Worm (Caenorhabditis elegans): ENCODE results near the gene T04C9.1.

Gene T04C9.1

DNA sequence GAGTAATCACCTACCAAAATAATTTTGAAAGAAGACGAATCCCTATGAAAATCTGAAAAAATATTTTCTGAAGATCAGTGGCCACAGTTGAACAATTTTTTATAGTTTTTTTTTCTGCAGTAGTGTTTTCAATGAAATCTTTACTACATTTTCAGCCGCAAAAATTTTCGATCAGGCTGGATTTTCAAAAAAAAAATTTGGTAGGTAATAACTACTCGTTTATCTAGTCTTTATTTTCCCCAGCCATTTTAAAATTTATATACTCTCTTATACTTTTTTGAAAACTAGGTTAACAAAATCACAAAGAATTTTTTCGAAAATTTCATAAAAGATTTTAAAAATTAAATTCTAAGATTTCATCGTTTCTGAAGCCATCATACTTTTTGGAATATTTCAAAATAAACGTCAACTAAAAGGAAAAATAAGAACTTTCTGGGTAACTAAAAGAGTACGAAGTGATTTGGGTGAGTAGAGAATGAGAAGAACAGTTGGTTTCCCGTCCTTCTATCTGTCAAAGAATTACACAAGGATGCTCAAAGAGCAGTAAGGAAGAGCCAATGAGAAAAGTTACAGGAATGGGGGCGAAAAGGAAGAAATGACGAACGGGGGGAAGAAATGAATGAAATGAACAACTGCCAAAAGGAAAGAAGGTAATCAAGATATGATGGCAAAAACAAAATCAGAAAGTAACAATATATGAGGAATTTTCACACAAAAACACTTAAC is 17.8 kb upstream of the T04C9.1 start, which contains the start of gene mlp-1:
Gene mlp-1, minus strand, starts transcription at position 51 of the 726 bp plus-strand sequence.
- no peak for TF ChIP-seq flt-1 (GFP tag; IDR thresholded peaks at IDR 0.05)

ce11 chrIII:5976021-5976420 is 17.0 kb upstream of the T04C9.1 start:
- TF ChIP-seq T22C8.4 (GFP tag; IDR thresholded peaks at IDR 0.05), result no peak
- TF ChIP-seq cog-1 (tag; optimal IDR thresholded peaks at IDR 0.05), result no peak
- no peak for TF ChIP-seq flt-1 (GFP tag; IDR thresholded peaks at IDR 0.05)
- no peak for TF ChIP-seq ztf-29 (GFP tag; IDR thresholded peaks at IDR 0.05)
- no peak for TF ChIP-seq tab-1 (GFP tag; IDR thresholded peaks at IDR 0.05)
- TF ChIP-seq ref-1 (GFP tag; conservative IDR thresholded peaks at IDR 0.05), result no peak
- no peak for TF ChIP-seq ztf-23 (GFP tag; IDR thresholded peaks at IDR 0.05)
- TF ChIP-seq klf-2 (GFP tag; conservative IDR thresholded peaks at IDR 0.05), result no peak
- TF ChIP-seq med-1 (GFP tag; optimal IDR thresholded peaks at IDR 0.05; ENCODE audit: insufficient read depth), result no peak

DNA sequence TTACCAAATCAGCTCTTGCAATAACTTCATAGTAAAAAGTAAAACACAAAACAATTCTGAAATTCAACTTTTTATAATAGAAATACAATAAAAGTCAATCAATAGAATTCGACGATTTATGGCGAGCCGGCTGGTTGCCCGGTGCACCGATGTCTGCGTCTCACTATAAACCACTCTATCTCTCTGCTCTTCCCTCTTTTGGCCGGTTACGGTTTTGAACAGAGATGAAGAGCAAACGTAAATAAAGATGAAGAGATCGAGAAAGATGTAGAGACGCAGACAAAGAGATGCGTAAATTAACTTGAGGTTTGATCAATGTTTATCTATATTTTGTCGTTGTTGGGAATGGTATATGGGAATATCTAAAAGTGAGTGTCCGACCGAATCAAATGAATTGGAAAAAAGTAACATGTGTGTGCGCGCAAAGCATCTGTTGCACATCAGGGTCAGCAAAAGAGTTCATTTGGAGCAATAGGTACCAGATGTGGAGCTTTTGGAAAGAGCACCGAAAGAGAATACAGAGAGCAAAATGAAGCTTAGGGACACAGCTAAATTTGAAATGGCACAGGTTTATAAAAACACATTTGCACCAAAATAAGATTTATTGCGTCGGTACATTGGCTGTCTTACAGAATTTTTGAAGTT is 12.6 kb upstream of the T04C9.1 start:
- TF ChIP-seq cog-1 (tag; optimal IDR thresholded peaks at IDR 0.05) (no peak), klf-2 (GFP tag; conservative IDR thresholded peaks at IDR 0.05) (no peak), T22C8.4 (GFP tag; IDR thresholded peaks at IDR 0.05) (no peak), med-1 (GFP tag; optimal IDR thresholded peaks at IDR 0.05; ENCODE audit: insufficient read depth) (no peak)

- TF ChIP-seq ref-1 (GFP tag; conservative IDR thresholded peaks at IDR 0.05), result no peak
- no peak for TF ChIP-seq tab-1 (GFP tag; IDR thresholded peaks at IDR 0.05)
- TF ChIP-seq flt-1 (GFP tag; IDR thresholded peaks at IDR 0.05), result no peak
- no peak for TF ChIP-seq T22C8.4 (GFP tag; IDR thresholded peaks at IDR 0.05)
- TF ChIP-seq ztf-29 (GFP tag; IDR thresholded peaks at IDR 0.05), result no peak
- TF ChIP-seq cog-1 (tag; optimal IDR thresholded peaks at IDR 0.05), result no peak
- TF ChIP-seq ztf-23 (GFP tag; IDR thresholded peaks at IDR 0.05), result no peak
- no peak for TF ChIP-seq med-1 (GFP tag; optimal IDR thresholded peaks at IDR 0.05; ENCODE audit: insufficient read depth)
- no peak for TF ChIP-seq klf-2 (GFP tag; conservative IDR thresholded peaks at IDR 0.05)
Observed at ce11 chrIII:5981407-5981806, 11.6 kb upstream of the T04C9.1 start.

DNA sequence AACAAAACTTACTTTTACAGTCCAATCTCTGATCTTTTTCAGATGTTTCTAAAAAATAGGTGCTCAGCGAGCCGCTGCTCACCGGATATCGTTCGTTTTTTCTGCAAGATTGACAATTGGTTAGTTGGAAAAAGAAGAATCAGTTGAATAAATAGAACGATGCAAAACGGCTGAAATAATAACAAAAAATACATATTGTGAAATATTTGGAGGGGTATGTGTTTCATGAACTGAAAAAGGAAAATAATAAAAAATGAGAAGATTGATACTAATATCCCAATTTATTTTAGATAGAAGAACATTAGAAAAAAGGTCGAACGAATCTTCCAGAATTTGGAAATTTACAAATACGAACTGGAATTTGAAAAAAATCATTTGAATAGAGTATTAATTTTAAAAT is 11.0 kb upstream of the T04C9.1 start, which contains the start of gene frm-2:
Gene frm-2, minus strand, starts transcription at position 101 of the 400 bp plus-strand sequence.
- TF ChIP-seq ztf-23 (GFP tag; IDR thresholded peaks at IDR 0.05), result no peak
- no peak for TF ChIP-seq ref-1 (GFP tag; conservative IDR thresholded peaks at IDR 0.05)
- no peak for TF ChIP-seq flt-1 (GFP tag; IDR thresholded peaks at IDR 0.05)
- no peak for TF ChIP-seq tab-1 (GFP tag; IDR thresholded peaks at IDR 0.05)
- TF ChIP-seq klf-2 (GFP tag; conservative IDR thresholded peaks at IDR 0.05), result no peak
- no peak for TF ChIP-seq med-1 (GFP tag; optimal IDR thresholded peaks at IDR 0.05; ENCODE audit: insufficient read depth)
- no peak for TF ChIP-seq cog-1 (tag; optimal IDR thresholded peaks at IDR 0.05)
- no peak for TF ChIP-seq T22C8.4 (GFP tag; IDR thresholded peaks at IDR 0.05)
- TF ChIP-seq ztf-29 (GFP tag; IDR thresholded peaks at IDR 0.05), result no peak

- TF ChIP-seq ztf-23 (GFP tag; IDR thresholded peaks at IDR 0.05), result no peak
- no peak for TF ChIP-seq ztf-29 (GFP tag; IDR thresholded peaks at IDR 0.05)
- TF ChIP-seq T22C8.4 (GFP tag; IDR thresholded peaks at IDR 0.05), result no peak
- no peak for TF ChIP-seq ref-1 (GFP tag; conservative IDR thresholded peaks at IDR 0.05)
- no peak for TF ChIP-seq med-1 (GFP tag; optimal IDR thresholded peaks at IDR 0.05; ENCODE audit: insufficient read depth)
- TF ChIP-seq klf-2 (GFP tag; conservative IDR thresholded peaks at IDR 0.05), result no peak
- TF ChIP-seq tab-1 (GFP tag; IDR thresholded peaks at IDR 0.05), result no peak
- TF ChIP-seq flt-1 (GFP tag; IDR thresholded peaks at IDR 0.05), result no peak
- no peak for TF ChIP-seq cog-1 (tag; optimal IDR thresholded peaks at IDR 0.05)
Observed at ce11 chrIII:5982753-5983390, 10.1 kb upstream of the T04C9.1 start.

ce11 chrIII:5985340-5985739 is 7.7 kb upstream of the T04C9.1 start, which contains the start of gene T04C9.3:
T04C9.3 (plus strand) TSS chrIII:5985640.
- TF ChIP-seq tab-1 (GFP tag; IDR thresholded peaks at IDR 0.05), result no peak

DNA sequence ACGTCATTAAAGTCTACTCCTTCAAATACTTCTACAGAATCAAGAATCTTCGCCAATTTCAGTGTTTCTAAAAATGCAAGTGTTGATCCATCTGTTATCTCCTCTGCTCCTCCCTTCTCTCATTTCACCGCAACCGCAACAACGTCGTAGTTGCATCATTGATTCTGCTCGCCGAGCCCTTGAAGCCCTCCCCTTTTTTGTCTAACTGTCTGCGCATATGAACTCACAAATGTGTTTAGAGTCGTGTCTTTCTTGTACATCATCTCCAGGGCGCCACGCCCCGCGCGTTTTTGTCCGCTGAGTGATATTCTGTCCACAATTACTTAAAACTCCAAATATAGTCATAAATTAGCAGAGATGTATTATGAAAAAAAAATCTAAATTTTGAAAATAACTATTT is 5.0 kb upstream of the T04C9.1 start:
- TF ChIP-seq T22C8.4 (GFP tag; IDR thresholded peaks at IDR 0.05) (no peak), klf-2 (GFP tag; conservative IDR thresholded peaks at IDR 0.05) (no peak), med-1 (GFP tag; optimal IDR thresholded peaks at IDR 0.05; ENCODE audit: insufficient read depth) (no peak)

DNA sequence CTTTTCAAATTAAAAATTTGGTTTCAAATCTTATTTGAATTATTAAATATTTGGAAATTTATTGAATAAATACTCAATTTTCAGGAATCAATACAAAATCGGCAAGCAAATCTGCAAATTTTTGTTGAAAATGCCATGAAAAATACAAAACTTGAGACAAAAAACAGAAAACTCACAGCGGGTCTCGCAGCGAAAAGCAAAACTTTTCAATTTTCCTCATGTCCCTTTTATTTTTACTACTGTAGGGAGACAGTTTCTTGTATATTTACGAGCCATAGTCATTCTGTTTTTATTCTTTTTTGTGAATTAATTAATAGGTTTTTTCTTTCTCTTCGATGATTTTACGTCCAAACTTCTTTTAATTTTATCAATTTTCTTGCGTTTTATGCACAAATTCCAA is 4.6 kb upstream of the T04C9.1 start:
- TF ChIP-seq med-1 (GFP tag; optimal IDR thresholded peaks at IDR 0.05; ENCODE audit: insufficient read depth), result no peak
- TF ChIP-seq ztf-29 (GFP tag; IDR thresholded peaks at IDR 0.05), result no peak
- no peak for TF ChIP-seq cog-1 (tag; optimal IDR thresholded peaks at IDR 0.05)
- TF ChIP-seq ztf-23 (GFP tag; IDR thresholded peaks at IDR 0.05), result no peak
- TF ChIP-seq klf-2 (GFP tag; conservative IDR thresholded peaks at IDR 0.05), result no peak
- TF ChIP-seq tab-1 (GFP tag; IDR thresholded peaks at IDR 0.05), result no peak
- no peak for TF ChIP-seq T22C8.4 (GFP tag; IDR thresholded peaks at IDR 0.05)
- no peak for TF ChIP-seq flt-1 (GFP tag; IDR thresholded peaks at IDR 0.05)

All from whole organism, midembryonic.